Worm (Caenorhabditis elegans) whole organism, L4 larva: ENCODE data around the gene C55C3.6.
A peak's percentile ranks its signal among the peaks of the same experiment; 100 is the strongest.

Experiments
- Y75B8A.6 ChIP-seq: fragments of 200-800 bp; sonication (Bioruptor generic); IDR thresholded peaks from 2 replicates; pipeline ENCODE4 v1.3.6; 2022; ENCODE audit warnings: missing genetic modification reagents, missing genetic modification characterization, missing compliant biosample characterization
- aha-1 ChIP-seq: fragments of 150-350 bp; peaks from one replicate; lab custom pipeline; 2014; ENCODE audit warnings: missing biosample characterization, missing genetic modification characterization
- ama-1 ChIP-seq: fragments of 150-350 bp; optimal IDR thresholded peaks from 2 replicates; lab custom pipeline; 2014; ENCODE audit warnings: inconsistent platforms, mixed read lengths
- ceh-20 ChIP-seq: fragments of 200-800 bp; sonication (Bioruptor generic); IDR thresholded peaks from 2 replicates; pipeline ENCODE4 v1.3.6; 2022; ENCODE audit warnings: missing genetic modification reagents, missing genetic modification characterization, missing compliant biosample characterization
- ceh-82 ChIP-seq: sonication (generic microtip); optimal IDR thresholded peaks from 2 replicates; lab custom pipeline; 2017; ENCODE audit warnings: missing biosample characterization, missing genetic modification characterization
- daf-16 ChIP-seq, 3 experiments: sonication (generic microtip); optimal IDR thresholded peaks; 2 replicates each; lab custom pipeline; 2016 to 2017; ENCODE audit warnings: missing genetic modification characterization in 3 of 3, missing genetic modification reagents in 3 of 3, mild to moderate bottlenecking in 2 of 3, missing compliant biosample characterization in 2 of 3, missing biosample characterization in 1 of 3, moderate library complexity in 1 of 3
- dmd-6 ChIP-seq: fragments of 200-800 bp; sonication (Bioruptor generic); IDR thresholded peaks from 2 replicates; pipeline ENCODE4 v1.3.6; 2022; ENCODE audit warnings: missing genetic modification reagents, missing genetic modification characterization, missing compliant biosample characterization
- dpl-1 ChIP-seq: fragments of 150-350 bp; optimal IDR thresholded peaks from 2 replicates; lab custom pipeline; 2014; ENCODE audit warnings: missing biosample characterization, missing genetic modification reagents, missing genetic modification characterization
- dve-1 ChIP-seq: sonication (generic microtip); optimal IDR thresholded peaks from 2 replicates; lab custom pipeline; 2017; ENCODE audit warnings: antibody characterized with exemption, mild to moderate bottlenecking, missing genetic modification characterization, missing compliant biosample characterization; ENCODE audit not compliant: insufficient read depth
- egl-43 ChIP-seq: fragments of 200-800 bp; sonication (Bioruptor generic); IDR thresholded peaks from 2 replicates; pipeline ENCODE4 v1.3.6; 2022; ENCODE audit warnings: missing genetic modification reagents, missing genetic modification characterization, missing compliant biosample characterization
- gei-8 ChIP-seq: fragments of 200-800 bp; sonication (Bioruptor generic); optimal IDR thresholded peaks from 2 replicates; lab custom pipeline; 2018; ENCODE audit warnings: mild to moderate bottlenecking, missing genetic modification characterization, missing compliant biosample characterization
- hif-1 ChIP-seq, 2 experiments: sonication (generic microtip); optimal IDR thresholded peaks; 2 replicates each; lab custom pipeline; 2016 to 2017; ENCODE audit warnings: missing compliant biosample characterization in 2 of 2, missing genetic modification characterization in 2 of 2, missing genetic modification reagents in 2 of 2, missing genotype in 2 of 2, mild to moderate bottlenecking in 1 of 2
- hlh-11 ChIP-seq: fragments of 200-800 bp; sonication (Bioruptor generic); optimal IDR thresholded peaks from 2 replicates; lab custom pipeline; 2018; ENCODE audit warnings: mild to moderate bottlenecking, missing genetic modification characterization, missing compliant biosample characterization
- lin-1 ChIP-seq: fragments of 200-800 bp; sonication (Bioruptor generic); IDR thresholded peaks from 2 replicates; pipeline ENCODE4 v1.3.6; 2022; ENCODE audit warnings: missing genetic modification reagents, missing genetic modification characterization, missing compliant biosample characterization
- lin-15B ChIP-seq: fragments of 150-350 bp; sonication (generic microtip); optimal IDR thresholded peaks from 3 replicates; lab custom pipeline; 2014; ENCODE audit warnings: missing biosample characterization, missing genetic modification characterization
- lin-39 ChIP-seq: fragments of 150-350 bp; optimal IDR thresholded peaks from 2 replicates; lab custom pipeline; 2014; ENCODE audit warnings: missing biosample characterization, missing genetic modification reagents, missing genetic modification characterization
- mxl-3 ChIP-seq: fragments of 200-800 bp; sonication (Bioruptor generic); optimal IDR thresholded peaks from 2 replicates; lab custom pipeline; 2018; ENCODE audit warnings: mild to moderate bottlenecking, missing genetic modification characterization, missing compliant biosample characterization
- nhr-10 ChIP-seq: fragments of 150-350 bp; optimal IDR thresholded peaks from 2 replicates; lab custom pipeline; 2014; ENCODE audit warnings: missing biosample characterization, missing genetic modification characterization
- nhr-102 ChIP-seq: sonication (generic microtip); optimal IDR thresholded peaks from 2 replicates; lab custom pipeline; 2016; ENCODE audit warnings: mild to moderate bottlenecking, missing genetic modification characterization, moderate library complexity, missing compliant biosample characterization
- nhr-28 ChIP-seq: fragments of 150-350 bp; optimal IDR thresholded peaks from 2 replicates; lab custom pipeline; 2014; ENCODE audit warnings: missing biosample characterization, missing genetic modification characterization
- nhr-48 ChIP-seq: sonication (generic microtip); optimal IDR thresholded peaks from 2 replicates; lab custom pipeline; 2016; ENCODE audit warnings: mild to moderate bottlenecking, missing genetic modification characterization, missing compliant biosample characterization
- nhr-77 ChIP-seq: fragments of 150-350 bp; optimal IDR thresholded peaks from 2 replicates; lab custom pipeline; 2014; ENCODE audit warnings: missing biosample characterization, missing genetic modification characterization
- pha-4 ChIP-seq, 2 experiments: fragments of 150-350 bp in 1 of 2; fragments of 200-800 bp in 1 of 2; sonication (Bioruptor generic) in 1 of 2; IDR thresholded peaks in 1 of 2; optimal IDR thresholded peaks in 1 of 2; 2 replicates each; pipeline versions ENCODE4 v1.3.6 to Lab custom; 2014 to 2022; ENCODE audit warnings: missing genetic modification characterization in 2 of 2, missing genetic modification reagents in 2 of 2, missing biosample characterization in 1 of 2, missing compliant biosample characterization in 1 of 2
- pqm-1 ChIP-seq: sonication (generic microtip); optimal IDR thresholded peaks from 2 replicates; lab custom pipeline; 2017; ENCODE audit warnings: missing biosample characterization, missing genetic modification characterization
- saeg-2 ChIP-seq: fragments of 200-800 bp; sonication (Bioruptor generic); IDR thresholded peaks from 2 replicates; pipeline ENCODE4 v1.3.6; 2022; ENCODE audit warnings: missing genetic modification reagents, missing genetic modification characterization, missing compliant biosample characterization
- snpc-1.2 ChIP-seq: fragments of 200-800 bp; sonication (Bioruptor generic); IDR thresholded peaks from 2 replicates; pipeline ENCODE4 v1.3.6; 2022; ENCODE audit warnings: missing genetic modification reagents, missing genetic modification characterization, missing compliant biosample characterization
- unc-62 ChIP-seq, 3 experiments: fragments of 150-350 bp in 1 of 3; sonication (generic microtip); optimal IDR thresholded peaks in 2 of 3; peaks in 1 of 3; 1 replicate in 1 of 3; 2 replicates in 2 of 3; lab custom pipeline; 2014 to 2017; ENCODE audit warnings: missing biosample characterization in 3 of 3, missing genetic modification characterization in 3 of 3, missing genetic modification reagents in 3 of 3, missing genotype in 1 of 3
- zfp-3 ChIP-seq: fragments of 200-800 bp; sonication (Bioruptor generic); conservative IDR thresholded peaks from 2 replicates; pipeline ENCODE4 v1.3.6; 2022; ENCODE audit warnings: missing genetic modification reagents, missing genetic modification characterization, missing compliant biosample characterization

C55C3.6 gene

ce11 chrIV:5650761-5651332, 32.1 kb upstream of the C55C3.6 start (continued):
- peak; percentile 55 for TF ChIP-seq ceh-20 (GFP tag; lab: Robert Waterston, UW)

DNA sequence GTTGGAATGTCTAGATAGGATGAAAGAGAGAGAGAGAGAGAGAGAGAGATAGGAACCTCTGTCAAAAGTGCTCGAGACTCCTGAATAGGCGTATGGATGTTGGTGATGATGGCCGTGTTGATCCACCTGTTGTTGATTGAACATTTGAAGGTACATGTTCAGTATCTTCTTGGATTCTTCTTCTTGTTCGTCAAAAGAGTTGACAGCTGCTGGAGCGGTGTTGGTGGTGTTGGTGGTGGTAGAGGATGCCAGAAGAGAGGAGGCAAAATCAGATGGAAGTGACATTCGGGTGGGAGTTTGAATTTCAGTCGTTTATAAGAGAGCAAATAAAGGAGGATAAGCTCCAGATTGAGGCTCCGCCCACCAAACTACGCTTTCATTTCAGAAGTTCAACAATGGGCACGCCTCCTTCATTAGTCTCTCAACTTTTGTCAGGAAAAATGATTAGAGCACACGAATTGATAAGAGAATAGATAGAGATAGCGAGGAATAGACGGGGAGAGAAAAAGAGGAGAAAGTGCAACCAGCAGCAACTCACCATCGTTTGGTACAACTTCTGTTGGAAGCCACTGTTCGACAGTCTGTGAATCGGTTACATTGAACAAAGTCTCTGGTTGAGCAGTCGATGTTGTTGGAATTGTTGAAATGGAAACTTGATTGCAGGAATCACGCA, 30.0 kb upstream of the C55C3.6 start:
- peak; percentile 30 for TF ChIP-seq dve-1
- peak; percentile 78 for TF ChIP-seq aha-1 (tag; lab: Kevin White, UChicago)
- no peak for TF ChIP-seq dpl-1 (GFP tag; lab: Kevin White, UChicago)
- TF ChIP-seq egl-43 (GFP tag; lab: Robert Waterston, UW) = no peak
- peak; percentile 39; the same call in 1 of the 2 replicates for TF ChIP-seq snpc-1.2
- TF ChIP-seq Y75B8A.6 (GFP tag; lab: Robert Waterston, UW) = no peak
- peak; percentile 35 for TF ChIP-seq dmd-6 (GFP tag; lab: Robert Waterston, UW)
- TF ChIP-seq zfp-3 (GFP tag; lab: Robert Waterston, UW) = 0 out of 2 replicates have a peak, but pooled peaks have one; percentile 50
- no peak for TF ChIP-seq nhr-102
- no peak for TF ChIP-seq gei-8 (GFP tag; lab: Kevin White, UChicago)
- no peak for TF ChIP-seq lin-15B (tag; lab: Kevin White, UChicago)
- TF ChIP-seq, all 104 proteins: peak for 5

DNA sequence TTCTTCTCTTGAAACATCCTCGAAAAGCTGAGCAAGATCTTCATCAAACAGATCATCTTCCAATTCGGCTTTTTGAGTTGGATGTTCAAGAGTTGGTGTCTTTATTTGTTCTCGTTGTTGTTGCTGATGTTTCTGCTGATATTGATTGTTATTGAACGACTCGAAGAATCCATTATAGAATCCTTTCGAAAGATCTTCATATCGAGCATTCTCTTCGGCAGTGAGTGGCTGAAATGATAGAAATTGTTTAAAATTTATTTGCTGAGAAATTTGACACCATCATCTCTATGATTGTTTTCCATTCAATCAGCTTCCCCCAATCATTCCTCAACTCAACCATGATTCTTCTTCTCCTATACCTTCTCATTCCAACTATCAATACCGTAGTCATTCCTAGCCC, 29.3 kb upstream of the C55C3.6 start, which contains the start of gene clec-178:
clec-178 (plus strand) TSS at position 301 of the 400 bp plus-strand sequence.
- peak; percentile 63 for TF ChIP-seq aha-1 (tag; lab: Kevin White, UChicago)
- no peak for TF ChIP-seq dve-1
- no peak for TF ChIP-seq dmd-6 (GFP tag; lab: Robert Waterston, UW)

DNA sequence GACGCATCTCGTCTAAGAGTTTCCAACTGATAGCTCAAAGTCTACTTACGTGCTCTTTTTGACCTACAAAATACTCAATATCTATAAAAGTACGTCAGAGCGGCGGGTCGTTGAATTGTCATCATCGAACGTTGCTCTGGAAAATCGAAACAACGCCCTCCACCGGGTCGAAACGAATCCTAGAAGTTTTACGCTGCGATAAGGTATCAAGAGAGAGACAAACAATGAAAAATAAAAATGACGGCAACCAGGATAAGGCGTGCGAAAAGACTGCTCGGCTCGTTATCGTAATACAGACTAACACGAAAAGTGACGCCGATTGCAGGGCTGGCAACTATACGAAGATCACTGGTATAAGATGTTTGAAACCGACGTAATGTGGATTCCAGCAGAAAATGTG, 28.8 kb upstream of the C55C3.6 start:
- TF ChIP-seq nhr-48 (tag; lab: Kevin White, UChicago) = peak; percentile 51
- TF ChIP-seq nhr-77 (tag; lab: Kevin White, UChicago) = peak; percentile 33
- no peak for TF ChIP-seq lin-39 (tag; lab: Kevin White, UChicago)
- TF ChIP-seq nhr-28 = peak; percentile 11
- peak; percentile 68 for TF ChIP-seq dve-1
- peak in 1 of 2 experiments; percentile 34 for TF ChIP-seq hif-1 (tag; optimal IDR thresholded peaks at IDR 0.05; lab: Kevin White, UChicago)
- TF ChIP-seq dmd-6 (GFP tag; lab: Robert Waterston, UW) = peak; percentile 94
- no peak for TF ChIP-seq nhr-10 (tag; lab: Kevin White, UChicago)
- 0 out of 2 replicates have a peak, but pooled peaks have one; percentile 39 for TF ChIP-seq lin-1
- peak; percentile 9 for TF ChIP-seq nhr-102
- TF ChIP-seq pqm-1 (tag; lab: Kevin White, UChicago) = peak; percentile 55
- TF ChIP-seq ama-1 = no peak
- peak; percentile 12; the same call in 1 of the 2 replicates for TF ChIP-seq pha-4 (GFP tag; IDR thresholded peaks at IDR 0.05; lab: Robert Waterston, UW)
- TF ChIP-seq pha-4 (tag; optimal IDR thresholded peaks at IDR 0.05; lab: Kevin White, UChicago) = no peak
- TF ChIP-seq hlh-11 (tag; lab: Kevin White, UChicago) = peak; percentile 78
- no peak for TF ChIP-seq saeg-2
- TF ChIP-seq daf-16 (GFP tag; optimal IDR thresholded peaks at IDR 0.05; lab: Kevin White, UChicago) = no peak
- peak; percentile 67 for TF ChIP-seq daf-16 (tag; optimal IDR thresholded peaks at IDR 0.05; lab: Kevin White, UChicago)
- TF ChIP-seq mxl-3 = peak; percentile 19

- peak in 1 of 2 experiments; percentile 95 for TF ChIP-seq unc-62 (GFP tag; optimal IDR thresholded peaks at IDR 0.05 in 1 of 2; lab: Kevin White, UChicago)
- TF ChIP-seq unc-62 (tag; optimal IDR thresholded peaks at IDR 0.05; lab: Kevin White, UChicago) = no peak
- TF ChIP-seq ceh-82 (tag; lab: Kevin White, UChicago) = no peak
- TF ChIP-seq, all 104 proteins: peak for 1
These were observed 28.3 kb upstream of the C55C3.6 start for ce11 chrIV:5654693-5655092.
